Fruit fly (Drosophila melanogaster) whole organism, embryonic: Measurements from ENCODE around the gene CG1309.

ENCODE experiments used
- Antp ChIP-seq: fragments of 200-800 bp; sonication (Bioruptor generic); optimal IDR thresholded peaks from 3 replicates; lab custom pipeline; 2016; ENCODE audit warnings: missing biosample characterization, missing genetic modification characterization
- Asciz ChIP-seq: fragments of 200-800 bp; sonication (Bioruptor generic); optimal IDR thresholded peaks from 2 replicates; lab custom pipeline; 2017; ENCODE audit warnings: missing biosample characterization, mild to moderate bottlenecking, missing genetic modification characterization, missing genetic modification reagents
- Awh ChIP-seq: fragments of 200-800 bp; sonication (Bioruptor generic); IDR thresholded peaks from 2 replicates; pipeline ENCODE4, ENCODE4 v1.3.6; 2022; ENCODE audit warnings: missing biosample characterization, missing genetic modification characterization
- CG10462 ChIP-seq: fragments of 200-800 bp; sonication (Bioruptor generic); optimal IDR thresholded peaks from 2 replicates; lab custom pipeline; 2016; ENCODE audit warnings: missing biosample characterization, missing genetic modification characterization
- CG11247 ChIP-seq: fragments of 200-800 bp; sonication (Bioruptor generic); IDR thresholded peaks from 2 replicates; pipeline ENCODE4 v1.3.6; 2022; ENCODE audit warnings: missing biosample characterization, missing genetic modification characterization
- CG12155 ChIP-seq: fragments of 200-800 bp; sonication (Bioruptor generic); optimal IDR thresholded peaks from 3 replicates; lab custom pipeline; 2016; ENCODE audit warnings: missing biosample characterization, missing genetic modification characterization
- CG15514 ChIP-seq: fragments of 200-800 bp; sonication (Bioruptor generic); optimal IDR thresholded peaks from 3 replicates; lab custom pipeline; 2017; ENCODE audit warnings: missing biosample characterization, missing genetic modification characterization, mild to moderate bottlenecking, moderate library complexity, missing genetic modification reagents
- CG1602 ChIP-seq: fragments of 200-800 bp; sonication (Bioruptor generic); optimal IDR thresholded peaks from 3 replicates; lab custom pipeline; 2016; ENCODE audit warnings: missing biosample characterization, missing genetic modification characterization
- CG16813 ChIP-seq: fragments of 200-800 bp; sonication (Bioruptor generic); IDR thresholded peaks from 3 replicates; pipeline ENCODE4 v1.3.6; 2022; ENCODE audit warnings: missing biosample characterization, missing genetic modification characterization; ENCODE audit not compliant: partially characterized antibody
- CG17802 ChIP-seq: fragments of 200-800 bp; sonication (Bioruptor generic); optimal IDR thresholded peaks from 2 replicates; lab custom pipeline; 2018; ENCODE audit warnings: missing biosample characterization, mild to moderate bottlenecking, missing genetic modification characterization, moderate library complexity
- CG2116 ChIP-seq: fragments of 200-800 bp; sonication (Bioruptor generic); optimal IDR thresholded peaks from 3 replicates; lab custom pipeline; 2018; ENCODE audit warnings: missing biosample characterization, mild to moderate bottlenecking, missing genetic modification characterization
- CG2202 ChIP-seq: fragments of 200-800 bp; sonication (Bioruptor generic); optimal IDR thresholded peaks from 2 replicates; lab custom pipeline; 2018; ENCODE audit warnings: missing biosample characterization, mild to moderate bottlenecking, missing genetic modification characterization
- CG31441 ChIP-seq: fragments of 200-800 bp; sonication (Bioruptor generic); IDR thresholded peaks from 2 replicates; pipeline ENCODE4 v1.3.6; 2022; ENCODE audit warnings: missing biosample characterization, missing genetic modification characterization
- CG33213 ChIP-seq: fragments of 200-800 bp; sonication (Bioruptor generic); optimal IDR thresholded peaks from 3 replicates; lab custom pipeline; 2016; ENCODE audit warnings: missing biosample characterization, missing genetic modification characterization
- CG34422 ChIP-seq: fragments of 200-800 bp; sonication (Bioruptor generic); IDR thresholded peaks from 3 replicates; pipeline ENCODE4 v1.3.6; 2022; ENCODE audit warnings: missing biosample characterization, missing genetic modification characterization
- CG3995 ChIP-seq: fragments of 200-800 bp; sonication (Bioruptor generic); optimal IDR thresholded peaks from 3 replicates; lab custom pipeline; 2016; ENCODE audit warnings: missing biosample characterization, missing genetic modification characterization
- CG6272 ChIP-seq: fragments of 200-800 bp; sonication (Bioruptor generic); IDR thresholded peaks from 2 replicates; pipeline ENCODE4 v1.3.6; 2022; ENCODE audit warnings: missing biosample characterization, missing genetic modification characterization
- CG7372 ChIP-seq: fragments of 200-800 bp; sonication (Bioruptor generic); IDR thresholded peaks from 2 replicates; pipeline ENCODE4 v1.3.6; 2022; ENCODE audit warnings: missing biosample characterization, missing genetic modification characterization
- CG7839 ChIP-seq: fragments of 200-800 bp; sonication (Bioruptor generic); optimal IDR thresholded peaks from 3 replicates; lab custom pipeline; 2018; ENCODE audit warnings: missing biosample characterization, mild to moderate bottlenecking, missing genetic modification characterization, moderate library complexity
- CG9817 ChIP-seq: fragments of 200-800 bp; sonication (Bioruptor generic); optimal IDR thresholded peaks from 2 replicates; lab custom pipeline; 2018; ENCODE audit warnings: missing biosample characterization, mild to moderate bottlenecking, missing genetic modification characterization, moderate library complexity
- Camta ChIP-seq: fragments of 200-800 bp; sonication (Bioruptor generic); optimal IDR thresholded peaks from 2 replicates; lab custom pipeline; 2016; ENCODE audit warnings: missing biosample characterization, missing genetic modification characterization
- D19A ChIP-seq: fragments of 200-800 bp; optimal IDR thresholded peaks from 3 replicates; lab custom pipeline; 2019; ENCODE audit warnings: missing biosample characterization, mild to moderate bottlenecking, missing genetic modification characterization, moderate library complexity
- Ets97D ChIP-seq: fragments of 200-800 bp; sonication (Bioruptor generic); optimal IDR thresholded peaks from 3 replicates; lab custom pipeline; 2016; ENCODE audit warnings: missing biosample characterization, missing genetic modification characterization
- Fer3 ChIP-seq: fragments of 200-800 bp; sonication (Bioruptor generic); optimal IDR thresholded peaks from 2 replicates; lab custom pipeline; 2018; ENCODE audit warnings: missing biosample characterization, mild to moderate bottlenecking, missing genetic modification characterization, moderate library complexity
- HmgZ ChIP-seq: fragments of 200-800 bp; sonication (Bioruptor generic); optimal IDR thresholded peaks from 2 replicates; lab custom pipeline; 2018; ENCODE audit warnings: missing biosample characterization, mild to moderate bottlenecking, missing genetic modification characterization
- Hmx ChIP-seq: fragments of 200-800 bp; sonication (Bioruptor generic); optimal IDR thresholded peaks from 2 replicates; lab custom pipeline; 2016; ENCODE audit warnings: missing biosample characterization, missing genetic modification characterization
- MTF-1 ChIP-seq: fragments of 200-800 bp; sonication (Bioruptor generic); optimal IDR thresholded peaks from 2 replicates; lab custom pipeline; 2018; ENCODE audit warnings: missing biosample characterization, mild to moderate bottlenecking, missing genetic modification characterization, borderline replicate concordance
- NC2α ChIP-seq: fragments of 200-800 bp; sonication (Bioruptor generic); optimal IDR thresholded peaks from 2 replicates; lab custom pipeline; 2016; ENCODE audit warnings: missing biosample characterization, missing genetic modification characterization
- Nf-YC ChIP-seq: fragments of 200-800 bp; optimal IDR thresholded peaks from 3 replicates; lab custom pipeline; 2019; ENCODE audit warnings: missing biosample characterization, mild to moderate bottlenecking, missing genetic modification characterization, moderate library complexity
- Ravus ChIP-seq: fragments of 200-800 bp; sonication (Bioruptor generic); IDR thresholded peaks from 2 replicates; pipeline ENCODE4 v1.3.6; 2022; ENCODE audit warnings: missing biosample characterization, missing genetic modification characterization
- Sin3A ChIP-seq: fragments of >200 bp; optimal IDR thresholded peaks from 2 replicates; lab custom pipeline; 2018
- Ssrp ChIP-seq: fragments of 200-800 bp; sonication (Bioruptor generic); optimal IDR thresholded peaks from 2 replicates; lab custom pipeline; 2018; ENCODE audit warnings: missing biosample characterization, mild to moderate bottlenecking, missing genetic modification characterization, moderate library complexity
- ac ChIP-seq: fragments of 200-800 bp; sonication (Bioruptor generic); optimal IDR thresholded peaks from 3 replicates; lab custom pipeline; 2017; ENCODE audit warnings: missing biosample characterization, mild to moderate bottlenecking, missing genetic modification characterization
- al ChIP-seq: fragments of 200-800 bp; sonication (Bioruptor generic); IDR thresholded peaks from 2 replicates; pipeline ENCODE4 v1.3.6; 2022; ENCODE audit warnings: missing biosample characterization, missing genetic modification characterization
- ato ChIP-seq: fragments of 200-800 bp; sonication (Bioruptor generic); IDR thresholded peaks from 2 replicates; pipeline ENCODE4 v1.3.6; 2022; ENCODE audit warnings: missing biosample characterization, missing genetic modification characterization; ENCODE audit not compliant: partially characterized antibody
- cad ChIP-seq: fragments of >200 bp; optimal IDR thresholded peaks from 2 replicates; lab custom pipeline; 2017; ENCODE audit warnings: missing biosample characterization, missing genetic modification characterization
- ci ChIP-seq: fragments of 200-800 bp; sonication (Bioruptor generic); IDR thresholded peaks from 3 replicates; pipeline ENCODE4 v1.3.6; 2022; ENCODE audit warnings: missing biosample characterization, missing genetic modification characterization
- dpn ChIP-seq, 2 experiments: fragments of 200-800 bp; sonication (Bioruptor generic); optimal IDR thresholded peaks; 3 replicates each; lab custom pipeline; 2016; ENCODE audit warnings: missing biosample characterization in 2 of 2, missing genetic modification characterization in 2 of 2
- dysf ChIP-seq: fragments of 200-800 bp; sonication (Bioruptor generic); IDR thresholded peaks from 3 replicates; pipeline ENCODE4 v1.3.6; 2022; ENCODE audit warnings: missing biosample characterization, missing genetic modification characterization
- emc ChIP-seq: fragments of 200-800 bp; sonication (Bioruptor generic); optimal IDR thresholded peaks from 2 replicates; lab custom pipeline; 2016; ENCODE audit warnings: missing biosample characterization, missing genetic modification characterization
- fd3F ChIP-seq: fragments of 200-800 bp; sonication (Bioruptor generic); optimal IDR thresholded peaks from 2 replicates; lab custom pipeline; 2018; ENCODE audit warnings: missing biosample characterization, mild to moderate bottlenecking, missing genetic modification characterization, moderate library complexity
- fd64A ChIP-seq: fragments of 200-800 bp; sonication (Bioruptor generic); optimal IDR thresholded peaks from 3 replicates; lab custom pipeline; 2018; ENCODE audit warnings: missing biosample characterization, mild to moderate bottlenecking, missing genetic modification characterization
- ftz-f1 ChIP-seq: fragments of 200-800 bp; sonication (Bioruptor generic); optimal IDR thresholded peaks from 2 replicates; lab custom pipeline; 2016; ENCODE audit warnings: missing biosample characterization, missing genetic modification characterization
- grau ChIP-seq: fragments of 200-800 bp; optimal IDR thresholded peaks from 3 replicates; lab custom pipeline; 2019; ENCODE audit warnings: missing biosample characterization, mild to moderate bottlenecking, missing genetic modification characterization, moderate library complexity
- gsb ChIP-seq: fragments of 200-800 bp; sonication (Bioruptor generic); IDR thresholded peaks from 2 replicates; pipeline ENCODE4 v1.3.6; 2022; ENCODE audit warnings: missing biosample characterization, missing genetic modification characterization
- jumu ChIP-seq: fragments of 200-800 bp; sonication (Bioruptor generic); optimal IDR thresholded peaks from 3 replicates; lab custom pipeline; 2016; ENCODE audit warnings: missing biosample characterization, missing genetic modification characterization
- lab ChIP-seq: fragments of 200-800 bp; sonication (Bioruptor generic); optimal IDR thresholded peaks from 3 replicates; lab custom pipeline; 2017; ENCODE audit warnings: missing biosample characterization, missing genetic modification characterization, mild to moderate bottlenecking, moderate library complexity, missing genetic modification reagents
- lola ChIP-seq, 3 experiments: fragments of >200 bp in 2 of 3; fragments of 200-800 bp in 1 of 3; sonication (Bioruptor generic) in 1 of 3; optimal IDR thresholded peaks; 2 replicates each; lab custom pipeline; 2017 to 2019; ENCODE audit warnings: missing biosample characterization in 3 of 3, missing genetic modification characterization in 3 of 3, mild to moderate bottlenecking in 1 of 3, moderate library complexity in 1 of 3
- repo ChIP-seq: fragments of 200-800 bp; sonication (Bioruptor generic); optimal IDR thresholded peaks from 2 replicates; lab custom pipeline; 2016; ENCODE audit warnings: missing biosample characterization, missing genetic modification characterization
- tna ChIP-seq: fragments of 200-800 bp; sonication (Bioruptor generic); IDR thresholded peaks from 2 replicates; pipeline ENCODE4 v1.3.6; 2022; ENCODE audit warnings: missing biosample characterization, missing genetic modification characterization; ENCODE audit not compliant: partially characterized antibody
- trem ChIP-seq: fragments of 200-800 bp; optimal IDR thresholded peaks from 3 replicates; lab custom pipeline; 2019; ENCODE audit warnings: missing biosample characterization, mild to moderate bottlenecking, missing genetic modification characterization, moderate library complexity
- wdn ChIP-seq: fragments of 200-800 bp; sonication (Bioruptor generic); IDR thresholded peaks from 2 replicates; pipeline ENCODE4 v1.3.6; 2022; ENCODE audit warnings: missing biosample characterization, missing genetic modification characterization

Gene CG1309

DNA sequence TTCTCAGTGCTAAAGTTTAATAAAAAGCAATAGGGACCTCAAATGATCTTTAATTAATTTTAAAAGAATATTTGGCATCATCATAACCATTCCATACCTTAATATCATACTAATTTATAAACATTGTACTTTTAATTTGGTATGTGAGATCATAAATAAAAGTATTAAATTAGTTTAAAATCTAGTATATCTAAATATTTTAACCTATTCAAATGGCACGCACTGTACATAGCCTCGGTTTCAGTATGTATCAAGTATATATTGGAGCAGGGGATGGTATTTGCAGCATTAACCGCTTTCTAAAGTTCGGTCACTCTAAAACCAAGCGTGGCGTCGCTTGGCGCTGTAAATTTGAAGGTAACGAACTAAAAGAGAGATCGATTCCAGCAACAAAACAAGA lies 16.8 kb upstream of the CG1309 start, which contains the start of gene pav (continued):
- TF ChIP-seq CG16813 (no peak), CG2202 (tag; lab: Kevin White, UChicago) (no peak), ato (GFP tag; lab: Robert Waterston, UW) (no peak), Camta (GFP tag; lab: Kevin White, UChicago) (no peak), CG31441 (GFP tag; lab: Robert Waterston, UW) (no peak; the same call in 1 of the 2 replicates), Asciz (no peak), Sin3A (lab: Kevin White, UChicago) (no peak), jumu (GFP tag; lab: Kevin White, UChicago) (no peak), CG1602 (GFP tag; lab: Kevin White, UChicago) (no peak), emc (no peak), CG17802 (tag; lab: Kevin White, UChicago) (no peak), Ravus (GFP tag; lab: Robert Waterston, UW) (no peak), ac (GFP tag; lab: Kevin White, UChicago) (no peak), MTF-1 (GFP tag; lab: Kevin White, UChicago) (no peak), Ssrp (tag; lab: Kevin White, UChicago) (no peak), CG33213 (GFP tag; lab: Kevin White, UChicago) (no peak), wdn (GFP tag; lab: Robert Waterston, UW) (no peak), NC2α (no peak), trem (tag; lab: Kevin White, UChicago) (peak; percentile 61), CG15514 (GFP tag; lab: Kevin White, UChicago) (peak; percentile 58), Nf-YC (tag; lab: Kevin White, UChicago) (no peak), CG7839 (tag; lab: Kevin White, UChicago) (no peak), Antp (GFP tag; lab: Kevin White, UChicago) (no peak), cad (GFP tag; lab: Kevin White, UChicago) (no peak), repo (GFP tag; lab: Kevin White, UChicago) (no peak), Ets97D (GFP tag; lab: Kevin White, UChicago) (peak; percentile 42), grau (tag; lab: Kevin White, UChicago) (peak; percentile 65), tna (GFP tag; lab: Robert Waterston, UW) (no peak), CG34422 (GFP tag; lab: Robert Waterston, UW) (0 out of 3 replicates have a peak, but pooled peaks have one; percentile 29), HmgZ (tag; lab: Kevin White, UChicago) (peak; percentile 72), CG9817 (tag; lab: Kevin White, UChicago) (peak; percentile 50), CG6272 (GFP tag; lab: Robert Waterston, UW) (no peak), Fer3 (tag; lab: Kevin White, UChicago) (no peak), CG7372 (GFP tag; lab: Robert Waterston, UW) (peak; percentile 58), CG10462 (GFP tag; lab: Kevin White, UChicago) (no peak), Awh (GFP tag; lab: Robert Waterston, UW) (no peak; the same call in 1 of the 2 replicates), CG11247 (GFP tag; lab: Robert Waterston, UW) (no peak), Hmx (GFP tag; lab: Kevin White, UChicago) (no peak), al (GFP tag; lab: Robert Waterston, UW) (0 out of 2 replicates have a peak, but pooled peaks have one; percentile 26), CG3995 (GFP tag; lab: Kevin White, UChicago) (peak; percentile 5), fd3F (no peak), gsb (no peak), dpn (GFP tag; optimal IDR thresholded peaks at IDR 0.05; lab: Kevin White, UChicago) (peak in 1 of 2 experiments; percentile 55), ci (GFP tag; lab: Robert Waterston, UW) (no peak), CG12155 (peak; percentile 19), dysf (GFP tag; lab: Robert Waterston, UW) (peak; percentile 70; the same call in 2 of the 3 replicates), lola (GFP tag; optimal IDR thresholded peaks at IDR 0.05; lab: Kevin White, UChicago) (peak in 1 of 3 experiments; percentile 30), lab (GFP tag; lab: Kevin White, UChicago) (no peak), fd64A (GFP tag; lab: Kevin White, UChicago) (no peak), CG2116 (GFP tag; lab: Kevin White, UChicago) (peak; percentile 4), D19A (tag; lab: Kevin White, UChicago) (peak; percentile 61), ftz-f1 (GFP tag; lab: Kevin White, UChicago) (peak; percentile 46)
